Fruit fly (Drosophila melanogaster): ENCODE measurements around the gene rsh.
A peak's percentile ranks its signal among the peaks of the same experiment; 100 is the strongest.

rsh gene

dm6 chrX:13094085-13094764 lies 105.8 kb downstream of the rsh start, which contains the start of gene CG2200 (continued):
- no peak for TF ChIP-seq kah (GFP tag; optimal IDR thresholded peaks at IDR 0.05)
- TF ChIP-seq pum (GFP tag; optimal IDR thresholded peaks at IDR 0.05): no peak
- no peak for TF ChIP-seq Side (GFP tag; optimal IDR thresholded peaks at IDR 0.05)
- TF ChIP-seq p53 (GFP tag; optimal IDR thresholded peaks at IDR 0.05): no peak
- TF ChIP-seq Sry-δ (GFP tag; optimal IDR thresholded peaks at IDR 0.05): peak; percentile 88
- TF ChIP-seq B-H1 (GFP tag; IDR thresholded peaks at IDR 0.05): peak; percentile 24; the same call in 1 of the 3 replicates
- TF ChIP-seq Max (GFP tag; optimal IDR thresholded peaks at IDR 0.05): peak; percentile 2
- peak; percentile 55; the same call in 2 of the 3 replicates for TF ChIP-seq dysf (GFP tag; IDR thresholded peaks at IDR 0.05)
- TF ChIP-seq sens-2 (GFP tag; IDR thresholded peaks at IDR 0.05): no peak
- no peak for TF ChIP-seq gsb (GFP tag; IDR thresholded peaks at IDR 0.05)
- TF ChIP-seq dpn (GFP tag; optimal IDR thresholded peaks at IDR 0.05): peak; percentile 10 to 53
- no peak for TF ChIP-seq CG10209 (GFP tag; optimal IDR thresholded peaks at IDR 0.05)
- peak; percentile 77 for TF ChIP-seq vnd (GFP tag; IDR thresholded peaks at IDR 0.05; ENCODE audit: partially characterized antibody)
- no peak for TF ChIP-seq pho (GFP tag; optimal IDR thresholded peaks at IDR 0.05)
- TF ChIP-seq CoRest (tag; optimal IDR thresholded peaks at IDR 0.05): peak; percentile 34
- TF ChIP-seq CG14441 (GFP tag; IDR thresholded peaks at IDR 0.05): peak; percentile 51; the same call in 1 of the 2 replicates
- TF ChIP-seq CG13287 (GFP tag; IDR thresholded peaks at IDR 0.05; ENCODE audit: partially characterized antibody): peak; percentile 82
- peak; percentile 3 for TF ChIP-seq trem (tag; optimal IDR thresholded peaks at IDR 0.05)
- peak; percentile 28 for TF ChIP-seq HLH54F (GFP tag; optimal IDR thresholded peaks at IDR 0.05)
- TF ChIP-seq CG7556 (GFP tag; optimal IDR thresholded peaks at IDR 0.05): no peak
- TF ChIP-seq Awh (GFP tag; IDR thresholded peaks at IDR 0.05): no peak
- peak; percentile 73 for TF ChIP-seq E2f2 (GFP tag; IDR thresholded peaks at IDR 0.05)
- TF ChIP-seq en (GFP tag; optimal IDR thresholded peaks at IDR 0.05): no peak
- TF ChIP-seq CG17385 (GFP tag; optimal IDR thresholded peaks at IDR 0.05): peak; percentile 19
- no peak for TF ChIP-seq sc (optimal IDR thresholded peaks at IDR 0.05)
- TF ChIP-seq sc (GFP tag; optimal IDR thresholded peaks at IDR 0.05): no peak
- no peak for TF ChIP-seq CG6854 (GFP tag; optimal IDR thresholded peaks at IDR 0.05)
- TF ChIP-seq Rx (GFP tag; IDR thresholded peaks at IDR 0.05): peak; percentile 37; the same call in 1 of the 2 replicates
- peak; percentile 7 for TF ChIP-seq shn (GFP tag; optimal IDR thresholded peaks at IDR 0.05)
- TF ChIP-seq Hr51 (GFP tag; optimal IDR thresholded peaks at IDR 0.05): peak in 1 of 2 experiments; percentile 7
- TF ChIP-seq vfl (GFP tag; optimal IDR thresholded peaks at IDR 0.05): no peak
- TF ChIP-seq CG11085 (GFP tag; IDR thresholded peaks at IDR 0.05): no peak
- TF ChIP-seq Pdp1 (GFP tag; optimal IDR thresholded peaks at IDR 0.05): peak; percentile 22 to 37
- no peak for TF ChIP-seq CG4282 (GFP tag; optimal IDR thresholded peaks at IDR 0.05)
- TF ChIP-seq CG17912 (GFP tag; optimal IDR thresholded peaks at IDR 0.05): no peak
- no peak for TF ChIP-seq tap (tag; optimal IDR thresholded peaks at IDR 0.05)
- TF ChIP-seq CG1603 (tag; optimal IDR thresholded peaks at IDR 0.05): peak; percentile 62
- TF ChIP-seq Hr39 (optimal IDR thresholded peaks at IDR 0.05): no peak
- peak; percentile 19 for TF ChIP-seq CG7786 (GFP tag; optimal IDR thresholded peaks at IDR 0.05)
- no peak for TF ChIP-seq Optix (GFP tag; IDR thresholded peaks at IDR 0.05)
- TF ChIP-seq rib (GFP tag; IDR thresholded peaks at IDR 0.05): no peak
- no peak for TF ChIP-seq salm (tag; optimal IDR thresholded peaks at IDR 0.05)
- TF ChIP-seq Vsx1 (GFP tag; optimal IDR thresholded peaks at IDR 0.05): no peak
- TF ChIP-seq CG11696 (GFP tag; IDR thresholded peaks at IDR 0.05): no peak
- no peak for TF ChIP-seq Oli (tag; optimal IDR thresholded peaks at IDR 0.05)
- TF ChIP-seq pb (GFP tag; optimal IDR thresholded peaks at IDR 0.05): no peak
- peak; percentile 29 for TF ChIP-seq CG18262 (tag; optimal IDR thresholded peaks at IDR 0.05)
- TF ChIP-seq Lhr (GFP tag; optimal IDR thresholded peaks at IDR 0.05): no peak
- TF ChIP-seq CG6765 (GFP tag; optimal IDR thresholded peaks at IDR 0.05): no peak
- no peak for TF ChIP-seq Trl (optimal IDR thresholded peaks at IDR 0.05)
- TF ChIP-seq Trl (GFP tag; optimal IDR thresholded peaks at IDR 0.05): peak; percentile 13
